Worm (Caenorhabditis elegans) whole organism, L2 larva: ENCODE measurements around the gene pah-1.

ENCODE experiments used
- aly-2 ChIP-seq: fragments of 150-350 bp; optimal IDR thresholded peaks from 2 replicates; lab custom pipeline; 2014; ENCODE audit warnings: missing biosample characterization, missing genetic modification characterization
- egl-27 ChIP-seq: sonication (generic microtip); optimal IDR thresholded peaks from 3 replicates; lab custom pipeline; 2017; ENCODE audit warnings: missing biosample characterization, missing genetic modification reagents, missing genetic modification characterization
- elt-3 ChIP-seq: sonication (generic microtip); optimal IDR thresholded peaks from 2 replicates; lab custom pipeline; 2017; ENCODE audit warnings: missing biosample characterization, missing genetic modification characterization

ce11 chrII:8808482-8808881 lies 41.7 kb upstream of the pah-1 start, which contains the start of gene F07H5.10:
- TF ChIP-seq aly-2 (tag; lab: Kevin White, UChicago) (no peak), elt-3 (tag; lab: Kevin White, UChicago) (no peak), egl-27 (no peak)
